Worm (Caenorhabditis elegans): ENCODE data around the gene srlf-21.

ce11 chrV:847521-847920 is 42.8 kb downstream of the srlf-21 start, which contains the start of gene srbc-13:
- TF ChIP-seq elt-3 (tag; optimal IDR thresholded peaks at IDR 0.05) (no peak), lin-39 (tag; optimal IDR thresholded peaks at IDR 0.05) (no peak), skn-1 (tag; optimal IDR thresholded peaks at IDR 0.05) (no peak), mab-5 (tag; optimal IDR thresholded peaks at IDR 0.05) (no peak), ztf-11 (tag; optimal IDR thresholded peaks at IDR 0.05) (no peak), zag-1 (tag; optimal IDR thresholded peaks at IDR 0.05) (no peak), unc-62 (GFP tag; optimal IDR thresholded peaks at IDR 0.05) (no peak)
